Fruit fly (Drosophila melanogaster) whole organism, embryonic: ENCODE data around the gene LanB1.
A peak's percentile ranks its signal among the peaks of the same experiment; 100 is the strongest.
"Not testable (repeated sequence)": the region's sequence is repeated elsewhere in the genome, so short reads cannot be mapped to it uniquely, and the experiment has no call there.

Source experiments
- Abd-B ChIP-seq: fragments of 200-800 bp; sonication (Bioruptor generic); optimal IDR thresholded peaks from 2 replicates; lab custom pipeline; 2018; ENCODE audit warnings: missing biosample characterization, mild to moderate bottlenecking, missing genetic modification characterization, moderate library complexity
- Blimp-1 ChIP-seq: fragments of 200-800 bp; sonication (Bioruptor generic); optimal IDR thresholded peaks from 3 replicates; lab custom pipeline; 2018; ENCODE audit warnings: missing biosample characterization, missing genetic modification characterization, mild to moderate bottlenecking, moderate library complexity, missing genetic modification reagents
- CG11247 ChIP-seq: fragments of 200-800 bp; sonication (Bioruptor generic); IDR thresholded peaks from 2 replicates; pipeline ENCODE4 v1.3.6; 2022; ENCODE audit warnings: missing biosample characterization, missing genetic modification characterization
- CG13894 ChIP-seq: fragments of 200-800 bp; sonication (Bioruptor generic); optimal IDR thresholded peaks from 3 replicates; lab custom pipeline; 2018; ENCODE audit warnings: missing biosample characterization, mild to moderate bottlenecking, missing genetic modification characterization, moderate library complexity
- CG14860 ChIP-seq: fragments of 200-800 bp; sonication (Bioruptor generic); IDR thresholded peaks from 3 replicates; pipeline ENCODE4 v1.3.6; 2022; ENCODE audit warnings: missing biosample characterization, missing genetic modification characterization; ENCODE audit not compliant: partially characterized antibody
- CG15601 ChIP-seq: fragments of 200-800 bp; sonication (Bioruptor generic); optimal IDR thresholded peaks from 3 replicates; lab custom pipeline; 2019; ENCODE audit warnings: missing biosample characterization, mild to moderate bottlenecking, missing genetic modification characterization, moderate library complexity
- CG1603 ChIP-seq: fragments of 200-800 bp; sonication (Bioruptor generic); optimal IDR thresholded peaks from 2 replicates; lab custom pipeline; 2019; ENCODE audit warnings: missing biosample characterization, mild to moderate bottlenecking, missing genetic modification characterization, moderate library complexity
- CG17829 ChIP-seq: fragments of 200-800 bp; optimal IDR thresholded peaks from 2 replicates; lab custom pipeline; 2019; ENCODE audit warnings: missing biosample characterization, mild to moderate bottlenecking, missing genetic modification characterization, moderate library complexity
- CG17912 ChIP-seq: fragments of 200-800 bp; sonication (Bioruptor generic); optimal IDR thresholded peaks from 2 replicates; lab custom pipeline; 2018; ENCODE audit warnings: missing biosample characterization, mild to moderate bottlenecking, missing genetic modification characterization
- CG2712 ChIP-seq: fragments of 200-800 bp; optimal IDR thresholded peaks from 3 replicates; lab custom pipeline; 2019; ENCODE audit warnings: missing biosample characterization, mild to moderate bottlenecking, missing genetic modification characterization, moderate library complexity
- CG33213 ChIP-seq: fragments of 200-800 bp; sonication (Bioruptor generic); optimal IDR thresholded peaks from 3 replicates; lab custom pipeline; 2016; ENCODE audit warnings: missing biosample characterization, missing genetic modification characterization
- CG34422 ChIP-seq: fragments of 200-800 bp; sonication (Bioruptor generic); IDR thresholded peaks from 3 replicates; pipeline ENCODE4 v1.3.6; 2022; ENCODE audit warnings: missing biosample characterization, missing genetic modification characterization
- CG3847 ChIP-seq: fragments of 200-800 bp; sonication (Bioruptor generic); IDR thresholded peaks from 2 replicates; pipeline ENCODE4 v1.3.6; 2022; ENCODE audit warnings: missing biosample characterization, missing genetic modification characterization
- CG42726 ChIP-seq: fragments of 200-800 bp; sonication (Bioruptor generic); IDR thresholded peaks from 2 replicates; pipeline ENCODE4 v1.3.6; 2022; ENCODE audit warnings: missing biosample characterization, missing genetic modification characterization; ENCODE audit not compliant: partially characterized antibody
- CG6791 ChIP-seq: fragments of 200-800 bp; sonication (Bioruptor generic); IDR thresholded peaks from 3 replicates; pipeline ENCODE4 v1.3.6; 2022; ENCODE audit warnings: missing biosample characterization, missing genetic modification characterization; ENCODE audit not compliant: partially characterized antibody
- CG6854 ChIP-seq: fragments of 200-800 bp; sonication (Bioruptor generic); optimal IDR thresholded peaks from 3 replicates; lab custom pipeline; 2017; ENCODE audit warnings: missing biosample characterization, mild to moderate bottlenecking, missing genetic modification characterization
- CG7839 ChIP-seq: fragments of 200-800 bp; sonication (Bioruptor generic); optimal IDR thresholded peaks from 3 replicates; lab custom pipeline; 2018; ENCODE audit warnings: missing biosample characterization, mild to moderate bottlenecking, missing genetic modification characterization, moderate library complexity
- CTCF ChIP-seq: fragments of 200-800 bp; sonication (Bioruptor generic); optimal IDR thresholded peaks from 2 replicates; lab custom pipeline; 2017; ENCODE audit warnings: missing biosample characterization, mild to moderate bottlenecking, missing genetic modification characterization, moderate library complexity
- Dek ChIP-seq: fragments of 200-800 bp; sonication (Bioruptor generic); optimal IDR thresholded peaks from 3 replicates; lab custom pipeline; 2019; ENCODE audit warnings: missing biosample characterization, mild to moderate bottlenecking, missing genetic modification characterization, moderate library complexity
- Dp ChIP-seq: fragments of 200-800 bp; sonication (Bioruptor generic); optimal IDR thresholded peaks from 2 replicates; lab custom pipeline; 2018; ENCODE audit warnings: missing biosample characterization, mild to moderate bottlenecking, missing genetic modification characterization, moderate library complexity
- Dref ChIP-seq: fragments of 200-800 bp; sonication (Bioruptor generic); IDR thresholded peaks from 2 replicates; pipeline ENCODE4 v1.3.6; 2022; ENCODE audit warnings: missing biosample characterization, missing genetic modification characterization
- Ets65A ChIP-seq: fragments of 200-800 bp; sonication (Bioruptor generic); peaks from one replicate; lab custom pipeline; 2016; ENCODE audit warnings: missing biosample characterization, missing genetic modification characterization
- Gug ChIP-seq: fragments of 200-800 bp; sonication (Bioruptor generic); IDR thresholded peaks from 4 replicates; pipeline ENCODE4 v1.3.6; 2022; ENCODE audit warnings: missing biosample characterization, missing genetic modification characterization
- HmgD ChIP-seq: fragments of 200-800 bp; sonication (Bioruptor generic); optimal IDR thresholded peaks from 3 replicates; lab custom pipeline; 2016; ENCODE audit warnings: missing biosample characterization, missing genetic modification characterization
- Hr51 ChIP-seq, 2 experiments: fragments of 200-800 bp; sonication (Bioruptor generic); optimal IDR thresholded peaks; 2 replicates in 1 of 2; 3 replicates in 1 of 2; lab custom pipeline; 2016 to 2018; ENCODE audit warnings: missing biosample characterization in 2 of 2, missing genetic modification characterization in 2 of 2, mild to moderate bottlenecking in 1 of 2, moderate library complexity in 1 of 2
- Med ChIP-seq: fragments of 200-800 bp; sonication (Bioruptor generic); peaks from one replicate; lab custom pipeline; 2016; ENCODE audit warnings: missing biosample characterization, missing genetic modification characterization, mild to moderate bottlenecking, inconsistent platforms, moderate library complexity
- NFAT ChIP-seq: fragments of 200-800 bp; sonication (Bioruptor generic); IDR thresholded peaks from 2 replicates; pipeline ENCODE4 v1.3.6; 2022; ENCODE audit warnings: missing biosample characterization, missing genetic modification characterization
- Pdp1 ChIP-seq, 2 experiments: fragments of 200-800 bp; sonication (Bioruptor generic); optimal IDR thresholded peaks; 3 replicates each; lab custom pipeline; 2016; ENCODE audit warnings: missing biosample characterization in 2 of 2, missing genetic modification characterization in 2 of 2, mild to moderate bottlenecking in 1 of 2, moderate library complexity in 1 of 2
- Rfx ChIP-seq: fragments of 200-800 bp; sonication (Bioruptor generic); IDR thresholded peaks from 2 replicates; pipeline ENCODE4 v1.3.6; 2022; ENCODE audit warnings: missing biosample characterization, missing genetic modification characterization
- Scr ChIP-seq: fragments of 200-800 bp; sonication (Bioruptor generic); IDR thresholded peaks from 2 replicates; pipeline ENCODE4 v1.3.6; 2022; ENCODE audit warnings: missing biosample characterization, missing genetic modification characterization; ENCODE audit not compliant: partially characterized antibody
- Xbp1 ChIP-seq: fragments of 200-800 bp; sonication (Bioruptor generic); optimal IDR thresholded peaks from 3 replicates; lab custom pipeline; 2016; ENCODE audit warnings: missing biosample characterization, mild to moderate bottlenecking, missing genetic modification characterization
- amos ChIP-seq: fragments of 200-800 bp; sonication (Bioruptor generic); IDR thresholded peaks from 2 replicates; pipeline ENCODE4 v1.3.6; 2022; ENCODE audit warnings: missing biosample characterization, missing genetic modification characterization; ENCODE audit not compliant: partially characterized antibody
- cad ChIP-seq: fragments of >200 bp; optimal IDR thresholded peaks from 2 replicates; lab custom pipeline; 2017; ENCODE audit warnings: missing biosample characterization, missing genetic modification characterization
- chif ChIP-seq, 2 experiments: fragments of 200-800 bp; sonication (Bioruptor generic); optimal IDR thresholded peaks; 3 replicates each; lab custom pipeline; 2016; ENCODE audit warnings: missing biosample characterization in 2 of 2, missing genetic modification characterization in 2 of 2
- ci ChIP-seq: fragments of 200-800 bp; sonication (Bioruptor generic); IDR thresholded peaks from 3 replicates; pipeline ENCODE4 v1.3.6; 2022; ENCODE audit warnings: missing biosample characterization, missing genetic modification characterization
- dysf ChIP-seq: fragments of 200-800 bp; sonication (Bioruptor generic); IDR thresholded peaks from 3 replicates; pipeline ENCODE4 v1.3.6; 2022; ENCODE audit warnings: missing biosample characterization, missing genetic modification characterization
- ind ChIP-seq: fragments of 200-800 bp; sonication (Bioruptor generic); optimal IDR thresholded peaks from 3 replicates; lab custom pipeline; 2016; ENCODE audit warnings: missing biosample characterization, missing genetic modification characterization
- knrl ChIP-seq: fragments of 200-800 bp; sonication (Bioruptor generic); IDR thresholded peaks from 3 replicates; pipeline ENCODE4 v1.3.6; 2022; ENCODE audit warnings: missing biosample characterization, missing genetic modification characterization; ENCODE audit not compliant: partially characterized antibody
- otp ChIP-seq: fragments of 200-800 bp; sonication (Bioruptor generic); IDR thresholded peaks from 3 replicates; pipeline ENCODE4, ENCODE4 v1.3.6; 2022; ENCODE audit warnings: missing biosample characterization, missing genetic modification characterization
- pan ChIP-seq, 4 experiments: fragments of >200 bp in 3 of 4; fragments of 200-800 bp in 1 of 4; sonication (Bioruptor generic) in 1 of 4; optimal IDR thresholded peaks in 3 of 4; IDR thresholded peaks in 1 of 4; 2 replicates each; pipeline versions ENCODE4 v1.3.6 to Lab custom; 2017 to 2022; ENCODE audit warnings: missing biosample characterization in 2 of 4, missing genetic modification characterization in 2 of 4, mixed read lengths in 1 of 4
- pzg ChIP-seq: fragments of 200-800 bp; sonication (Bioruptor generic); optimal IDR thresholded peaks from 3 replicates; lab custom pipeline; 2018; ENCODE audit warnings: missing biosample characterization, mild to moderate bottlenecking, missing genetic modification characterization, moderate library complexity
- row ChIP-seq: fragments of 200-800 bp; sonication (Bioruptor generic); IDR thresholded peaks from 3 replicates; pipeline ENCODE4 v1.3.6; 2022; ENCODE audit warnings: missing biosample characterization, missing genetic modification characterization
- stwl ChIP-seq: fragments of 200-800 bp; sonication (Bioruptor generic); optimal IDR thresholded peaks from 3 replicates; lab custom pipeline; 2018; ENCODE audit warnings: missing biosample characterization, mild to moderate bottlenecking, missing genetic modification characterization, moderate library complexity
- tna ChIP-seq: fragments of 200-800 bp; sonication (Bioruptor generic); IDR thresholded peaks from 2 replicates; pipeline ENCODE4 v1.3.6; 2022; ENCODE audit warnings: missing biosample characterization, missing genetic modification characterization; ENCODE audit not compliant: partially characterized antibody
- vvl ChIP-seq: fragments of 200-800 bp; sonication (Bioruptor generic); IDR thresholded peaks from 2 replicates; pipeline ENCODE4 v1.3.6; 2022; ENCODE audit warnings: missing biosample characterization, missing genetic modification characterization
- zfh1 ChIP-seq: fragments of 200-800 bp; sonication (Bioruptor generic); IDR thresholded peaks from 3 replicates; pipeline ENCODE4 v1.3.6; 2022; ENCODE audit warnings: missing biosample characterization, missing genetic modification characterization

LanB1 gene

DNA sequence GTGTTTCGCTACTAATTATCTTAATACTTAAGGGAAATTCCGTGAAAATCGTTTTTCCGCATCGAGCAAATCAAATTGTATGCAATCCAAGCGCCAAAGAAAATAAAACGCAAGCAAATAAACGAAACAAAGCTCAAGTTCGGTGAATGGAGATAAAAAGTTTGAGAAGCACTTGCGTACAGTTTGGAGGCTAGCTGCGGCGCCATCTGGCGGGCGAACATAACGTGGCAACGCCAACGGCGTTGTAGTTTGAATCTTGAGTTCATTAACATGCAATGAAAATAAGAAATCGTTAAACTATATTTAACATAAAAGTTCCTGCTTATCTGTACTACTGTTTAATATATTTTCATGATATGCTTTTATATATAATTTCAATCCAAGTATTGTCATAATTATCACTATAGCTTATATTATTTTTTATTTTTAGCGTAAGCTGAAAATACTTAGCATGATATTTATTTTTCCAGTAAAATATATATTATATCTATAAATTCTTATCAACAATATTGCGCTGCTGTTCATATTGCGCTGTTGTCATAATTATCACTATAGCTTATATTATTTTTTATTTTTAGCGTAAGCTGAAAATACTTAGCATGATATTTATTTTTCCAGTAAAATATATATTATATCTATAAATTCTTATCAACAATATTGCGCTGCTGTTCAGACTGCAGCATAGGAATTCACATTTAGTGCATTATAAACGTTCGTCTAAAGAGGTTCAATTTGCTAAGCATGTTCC, 45.3 kb downstream of the LanB1 start, which contains the start of gene lectin-28C:
Gene lectin-28C, plus strand, starts transcription at position 698 of the 748 bp plus-strand sequence.
- TF ChIP-seq Dp (GFP tag; lab: Kevin White, UChicago), result peak; percentile 58
- peak; percentile 52; the same call in 1 of the 3 replicates for TF ChIP-seq dysf (GFP tag; lab: Robert Waterston, UW)
- peak; percentile 35; the same call in 1 of the 3 replicates for TF ChIP-seq zfh1 (GFP tag; lab: Robert Waterston, UW)
- TF ChIP-seq pzg (GFP tag; lab: Kevin White, UChicago), result peak; percentile 16
- peak; percentile 74 for TF ChIP-seq HmgD (GFP tag; lab: Kevin White, UChicago)
- 0 out of 2 replicates have a peak, but pooled peaks have one; percentile 20 for TF ChIP-seq Dref (GFP tag; lab: Robert Waterston, UW)
- TF ChIP-seq CG33213 (GFP tag; lab: Kevin White, UChicago), result peak; percentile 12
- TF ChIP-seq row, result peak; percentile 23; the same call in 1 of the 3 replicates
- TF ChIP-seq Abd-B (GFP tag; lab: Kevin White, UChicago), result peak; percentile 87
- peak; percentile 29 for TF ChIP-seq CG17912 (GFP tag; lab: Kevin White, UChicago)
- TF ChIP-seq Scr, result 0 out of 2 replicates have a peak, but pooled peaks have one; percentile 12
- TF ChIP-seq CG6791 (GFP tag; lab: Robert Waterston, UW), result peak; percentile 88
- peak; percentile 47; the same call in 1 of the 2 replicates for TF ChIP-seq vvl (GFP tag; lab: Robert Waterston, UW)
- TF ChIP-seq CG17829 (tag; lab: Kevin White, UChicago), result peak; percentile 10
- peak; percentile 2 for TF ChIP-seq Dek
- TF ChIP-seq ind (GFP tag; lab: Kevin White, UChicago), result peak; percentile 22
- TF ChIP-seq pan (optimal IDR thresholded peaks at IDR 0.05; lab: Kevin White, UChicago), result not testable (repeated sequence)
- TF ChIP-seq pan (GFP tag; optimal IDR thresholded peaks at IDR 0.05 in 1 of 2, IDR thresholded peaks at IDR 0.05 in 1 of 2), result peak in 1 of 2 experiments; percentile 45
- TF ChIP-seq CG42726 (GFP tag; lab: Robert Waterston, UW), result peak; percentile 72
- TF ChIP-seq CG14860 (GFP tag; lab: Robert Waterston, UW), result 0 out of 3 replicates have a peak, but pooled peaks have one; percentile 32
- TF ChIP-seq Pdp1 (GFP tag; optimal IDR thresholded peaks at IDR 0.05; lab: Kevin White, UChicago), result peak in 1 of 2 experiments; percentile 1
- peak; percentile 1 for TF ChIP-seq CG13894 (tag; lab: Kevin White, UChicago)
- peak; percentile 48 for TF ChIP-seq CG6854
- peak; percentile 70 for TF ChIP-seq Med (GFP tag; lab: Kevin White, UChicago)
- peak; percentile 21; the same call in 1 of the 2 replicates for TF ChIP-seq CG11247 (GFP tag; lab: Robert Waterston, UW)
- TF ChIP-seq CG3847, result peak; percentile 56
- peak; percentile 95 for TF ChIP-seq CTCF (GFP tag; lab: Kevin White, UChicago)
- TF ChIP-seq CG7839, result peak; percentile 30
- peak in 1 of 2 experiments; percentile 4 for TF ChIP-seq Hr51 (GFP tag; optimal IDR thresholded peaks at IDR 0.05; lab: Kevin White, UChicago)
- TF ChIP-seq otp (GFP tag; lab: Robert Waterston, UW), result 0 out of 3 replicates have a peak, but pooled peaks have one; percentile 44
- TF ChIP-seq Xbp1 (GFP tag; lab: Kevin White, UChicago), result peak; percentile 13
- peak; percentile 94 for TF ChIP-seq cad
- TF ChIP-seq ci (GFP tag; lab: Robert Waterston, UW), result 0 out of 3 replicates have a peak, but pooled peaks have one; percentile 20
- TF ChIP-seq Ets65A (GFP tag; lab: Kevin White, UChicago), result peak; percentile 93
- TF ChIP-seq NFAT (GFP tag; lab: Robert Waterston, UW), result 0 out of 2 replicates have a peak, but pooled peaks have one; percentile 5
- TF ChIP-seq CG15601 (tag; lab: Kevin White, UChicago), result peak; percentile 2
- peak; percentile 97 for TF ChIP-seq stwl (tag; lab: Kevin White, UChicago)
- peak; percentile 11 for TF ChIP-seq CG2712 (tag; lab: Kevin White, UChicago)
- peak; percentile 49 for TF ChIP-seq CG1603 (tag; lab: Kevin White, UChicago)
- peak; percentile 32; the same call in 1 of the 2 replicates for TF ChIP-seq tna (GFP tag; lab: Robert Waterston, UW)
- peak; percentile 61 for TF ChIP-seq amos (GFP tag; lab: Robert Waterston, UW)
- TF ChIP-seq Rfx (GFP tag; lab: Robert Waterston, UW), result peak; percentile 64
- TF ChIP-seq Gug (GFP tag; lab: Robert Waterston, UW), result peak; percentile 44; the same call in 1 of the 4 replicates
- TF ChIP-seq Blimp-1, result peak; percentile 1
- peak; percentile 47; the same call in 2 of the 3 replicates for TF ChIP-seq knrl (GFP tag; lab: Robert Waterston, UW)
- TF ChIP-seq chif (GFP tag; optimal IDR thresholded peaks at IDR 0.05; lab: Kevin White, UChicago), result peak in 1 of 2 experiments; percentile 13
- TF ChIP-seq CG34422 (GFP tag; lab: Robert Waterston, UW), result peak; percentile 17; the same call in 1 of the 3 replicates
